Fruit fly (Drosophila melanogaster) whole organism, pupa: ENCODE results near the gene Gbs-70E.

Experiments used
- CG10348 ChIP-seq: fragments of 200-800 bp; sonication (Bioruptor generic); IDR thresholded peaks from 2 replicates; pipeline ENCODE4 v1.3.6; 2022; ENCODE audit warnings: missing biosample characterization, missing genetic modification characterization
- CG12605 ChIP-seq: fragments of 200-800 bp; sonication (Bioruptor generic); IDR thresholded peaks from 2 replicates; pipeline ENCODE4 v1.3.6; 2022; ENCODE audit warnings: missing biosample characterization, missing genetic modification characterization
- CG13204 ChIP-seq: fragments of 200-800 bp; sonication (Bioruptor generic); optimal IDR thresholded peaks from 2 replicates; lab custom pipeline; 2018; ENCODE audit warnings: missing biosample characterization, mild to moderate bottlenecking, missing genetic modification characterization, moderate library complexity
- CG14655 ChIP-seq: fragments of 200-800 bp; sonication (Bioruptor generic); optimal IDR thresholded peaks from 3 replicates; lab custom pipeline; 2017; ENCODE audit warnings: mild to moderate bottlenecking, missing biosample characterization, missing genetic modification reagents, missing genetic modification characterization
- CG15710 ChIP-seq: fragments of 200-800 bp; sonication (Bioruptor generic); optimal IDR thresholded peaks from 2 replicates; lab custom pipeline; 2018; ENCODE audit warnings: missing biosample characterization, mild to moderate bottlenecking, missing genetic modification characterization, moderate library complexity
- CG17806 ChIP-seq: fragments of 200-800 bp; sonication (Bioruptor generic); optimal IDR thresholded peaks from 2 replicates; lab custom pipeline; 2018; ENCODE audit warnings: missing biosample characterization, mild to moderate bottlenecking, missing genetic modification characterization, moderate library complexity
- CG32121 ChIP-seq: fragments of 200-800 bp; sonication (Bioruptor generic); IDR thresholded peaks from 2 replicates; pipeline ENCODE4 v1.3.6; 2022; ENCODE audit warnings: missing biosample characterization, missing genetic modification characterization
- CG34367 ChIP-seq: fragments of 200-800 bp; sonication (Bioruptor generic); optimal IDR thresholded peaks from 2 replicates; lab custom pipeline; 2018; ENCODE audit warnings: missing biosample characterization, mild to moderate bottlenecking, missing genetic modification characterization
- CG4496 ChIP-seq: fragments of 200-800 bp; sonication (Bioruptor generic); IDR thresholded peaks from 3 replicates; pipeline ENCODE4 v1.3.6; 2022; ENCODE audit warnings: missing biosample characterization, missing genetic modification characterization
- CG8159 ChIP-seq: fragments of 200-800 bp; sonication (Bioruptor generic); optimal IDR thresholded peaks from 3 replicates; lab custom pipeline; 2018; ENCODE audit warnings: missing biosample characterization, mild to moderate bottlenecking, missing genetic modification characterization, moderate library complexity
- CG8301 ChIP-seq: fragments of 200-800 bp; sonication (Bioruptor generic); optimal IDR thresholded peaks from 2 replicates; lab custom pipeline; 2018; ENCODE audit warnings: missing biosample characterization, mild to moderate bottlenecking, missing genetic modification characterization
- CG9948 ChIP-seq: fragments of 200-800 bp; sonication (Bioruptor generic); optimal IDR thresholded peaks from 2 replicates; lab custom pipeline; 2018; ENCODE audit warnings: missing biosample characterization, mild to moderate bottlenecking, missing genetic modification characterization, moderate library complexity
- D1 ChIP-seq: fragments of 200-800 bp; sonication (Bioruptor generic); optimal IDR thresholded peaks from 2 replicates; lab custom pipeline; 2018; ENCODE audit warnings: missing biosample characterization, mild to moderate bottlenecking, missing genetic modification characterization, moderate library complexity
- EcR ChIP-seq: fragments of 200-800 bp; sonication (Bioruptor generic); optimal IDR thresholded peaks from 3 replicates; lab custom pipeline; 2019; ENCODE audit warnings: missing biosample characterization, missing genetic modification characterization, mild to moderate bottlenecking, moderate library complexity, missing genetic modification reagents
- Ets98B ChIP-seq: fragments of 200-800 bp; sonication (Bioruptor generic); IDR thresholded peaks from 2 replicates; pipeline ENCODE4 v1.3.6; 2022; ENCODE audit warnings: missing biosample characterization, missing genetic modification characterization
- Pif1A ChIP-seq: fragments of 200-800 bp; sonication (Bioruptor generic); optimal IDR thresholded peaks from 3 replicates; lab custom pipeline; 2016; ENCODE audit warnings: missing biosample characterization, missing genetic modification characterization
- Pif1B ChIP-seq: fragments of 200-800 bp; sonication (Bioruptor generic); optimal IDR thresholded peaks from 3 replicates; lab custom pipeline; 2016; ENCODE audit warnings: missing biosample characterization, missing genetic modification characterization
- Snoo ChIP-seq: fragments of 200-800 bp; sonication (Bioruptor generic); optimal IDR thresholded peaks from 3 replicates; lab custom pipeline; 2017; ENCODE audit warnings: missing biosample characterization, mild to moderate bottlenecking, missing genetic modification characterization, inconsistent platforms
- fd96Ca ChIP-seq: fragments of 200-800 bp; sonication (Bioruptor generic); IDR thresholded peaks from 3 replicates; pipeline ENCODE4 v1.3.6; 2022; ENCODE audit warnings: missing biosample characterization, missing genetic modification characterization
- gl ChIP-seq: fragments of 200-800 bp; sonication (Bioruptor generic); optimal IDR thresholded peaks from 2 replicates; lab custom pipeline; 2018; ENCODE audit warnings: missing biosample characterization, mild to moderate bottlenecking, missing genetic modification characterization
- rn ChIP-seq: fragments of 200-800 bp; sonication (Bioruptor generic); IDR thresholded peaks from 2 replicates; pipeline ENCODE4 v1.3.6; 2022; ENCODE audit warnings: missing biosample characterization, missing genetic modification characterization

Gbs-70E gene

dm6 chr3L:14544987-14545943, 5.5 kb downstream of the Gbs-70E start:
- TF ChIP-seq CG17806 (tag; lab: Kevin White, UChicago) (peak; percentile 25), CG9948 (tag; lab: Kevin White, UChicago) (peak; percentile 44), Ets98B (GFP tag; lab: Robert Waterston, UW) (no peak), CG13204 (GFP tag; lab: Kevin White, UChicago) (no peak), Pif1B (GFP tag; lab: Kevin White, UChicago) (no peak), D1 (tag; lab: Kevin White, UChicago) (peak; percentile 64), CG34367 (tag; lab: Kevin White, UChicago) (no peak), gl (tag; lab: Kevin White, UChicago) (no peak), CG15710 (peak; percentile 31), Pif1A (GFP tag; lab: Kevin White, UChicago) (peak; percentile 40), Snoo (tag; lab: Kevin White, UChicago) (peak; percentile 38), CG4496 (GFP tag; lab: Robert Waterston, UW) (no peak), CG8301 (peak; percentile 22), CG10348 (GFP tag; lab: Robert Waterston, UW) (no peak), EcR (GFP tag; lab: Kevin White, UChicago) (no peak), fd96Ca (no peak), CG8159 (tag; lab: Kevin White, UChicago) (peak; percentile 49), CG14655 (GFP tag; lab: Kevin White, UChicago) (peak; percentile 62), CG32121 (GFP tag; lab: Robert Waterston, UW) (no peak), CG12605 (GFP tag; lab: Robert Waterston, UW) (no peak), rn (GFP tag; lab: Robert Waterston, UW) (no peak)

DNA sequence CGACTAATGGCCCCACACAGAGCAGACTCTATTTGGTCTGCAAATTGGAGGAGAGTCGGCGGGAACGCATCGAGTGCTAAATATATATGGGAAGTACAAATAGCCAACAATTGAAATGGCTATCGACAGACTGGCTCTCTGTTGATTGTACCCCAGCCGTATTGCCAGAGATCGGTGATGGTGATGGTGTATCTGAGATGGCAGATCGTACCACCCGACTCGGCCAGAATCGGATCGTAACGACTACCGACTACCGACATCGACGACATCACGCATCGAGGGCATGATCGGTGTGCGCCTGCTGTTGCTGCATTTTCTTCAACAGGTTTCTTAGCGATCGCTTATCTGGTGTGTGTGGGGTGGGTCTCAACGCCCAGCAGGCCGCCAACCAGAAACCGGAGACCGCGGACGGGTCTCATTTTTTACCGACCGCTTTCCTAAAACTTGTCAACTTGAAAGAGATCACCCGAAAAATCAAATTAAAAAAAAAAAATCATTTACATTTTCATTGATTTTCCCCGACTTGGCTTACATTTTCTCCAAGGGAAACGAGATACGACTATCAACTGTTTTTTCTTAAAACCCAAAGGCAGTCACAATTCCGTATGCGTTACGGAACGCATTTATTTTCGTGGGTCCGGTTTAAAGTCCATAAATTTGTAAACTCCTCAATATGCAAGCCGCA, 6.7 kb downstream of the Gbs-70E start:
- TF ChIP-seq Pif1A (GFP tag; lab: Kevin White, UChicago) (peak; percentile 70), CG14655 (GFP tag; lab: Kevin White, UChicago) (peak; percentile 75), CG8301 (peak; percentile 45), fd96Ca (no peak), EcR (GFP tag; lab: Kevin White, UChicago) (peak; percentile 21), gl (tag; lab: Kevin White, UChicago) (peak; percentile 86), CG10348 (GFP tag; lab: Robert Waterston, UW) (no peak), Pif1B (GFP tag; lab: Kevin White, UChicago) (peak; percentile 45), rn (GFP tag; lab: Robert Waterston, UW) (0 out of 2 replicates have a peak, but pooled peaks have one; percentile 25), CG8159 (tag; lab: Kevin White, UChicago) (peak; percentile 69), CG32121 (GFP tag; lab: Robert Waterston, UW) (peak; percentile 67), CG13204 (GFP tag; lab: Kevin White, UChicago) (peak; percentile 61), CG15710 (peak; percentile 64), CG9948 (tag; lab: Kevin White, UChicago) (peak; percentile 31), Ets98B (GFP tag; lab: Robert Waterston, UW) (peak; percentile 70), Snoo (tag; lab: Kevin White, UChicago) (no peak), CG12605 (GFP tag; lab: Robert Waterston, UW) (peak; percentile 12; the same call in 1 of the 2 replicates), CG17806 (tag; lab: Kevin White, UChicago) (peak; percentile 59), D1 (tag; lab: Kevin White, UChicago) (no peak), CG4496 (GFP tag; lab: Robert Waterston, UW) (peak; percentile 85; the same call in 2 of the 3 replicates), CG34367 (tag; lab: Kevin White, UChicago) (peak; percentile 68)

- TF ChIP-seq CG9948 (tag; lab: Kevin White, UChicago) = no peak
- peak; percentile 6; the same call in 1 of the 2 replicates for TF ChIP-seq Ets98B (GFP tag; lab: Robert Waterston, UW)
- TF ChIP-seq rn (GFP tag; lab: Robert Waterston, UW) = no peak
- TF ChIP-seq CG12605 (GFP tag; lab: Robert Waterston, UW) = 0 out of 2 replicates have a peak, but pooled peaks have one; percentile 8
- TF ChIP-seq CG4496 (GFP tag; lab: Robert Waterston, UW) = peak; percentile 42; the same call in 1 of the 3 replicates
- no peak for TF ChIP-seq CG8301
- no peak for TF ChIP-seq CG17806 (tag; lab: Kevin White, UChicago)
- no peak for TF ChIP-seq CG32121 (GFP tag; lab: Robert Waterston, UW)
- TF ChIP-seq EcR (GFP tag; lab: Kevin White, UChicago) = peak; percentile 32
- peak; percentile 89 for TF ChIP-seq D1 (tag; lab: Kevin White, UChicago)
Observed at dm6 chr3L:14537435-14537991, 13.3 kb downstream of the Gbs-70E start, which contains the start of gene Mpcp2. Gene Mpcp2 (plus strand): TSS chr3L:14537651.

dm6 chr3L:14536042-14536684, 14.6 kb downstream of the Gbs-70E start, which contains the start of the genes bbg and CG43246:
Gene bbg (minus strand): TSS chr3L:14536276.
Gene CG43246 (plus strand): TSS chr3L:14536634.
- peak; percentile 18; the same call in 1 of the 2 replicates for TF ChIP-seq CG32121 (GFP tag; lab: Robert Waterston, UW)
- TF ChIP-seq Ets98B (GFP tag; lab: Robert Waterston, UW) = peak; percentile 46; the same call in 1 of the 2 replicates
- peak; percentile 64; the same call in 1 of the 3 replicates for TF ChIP-seq CG4496 (GFP tag; lab: Robert Waterston, UW)
- peak; percentile 3 for TF ChIP-seq EcR (GFP tag; lab: Kevin White, UChicago)
- no peak for TF ChIP-seq CG13204 (GFP tag; lab: Kevin White, UChicago)
- TF ChIP-seq gl (tag; lab: Kevin White, UChicago) = no peak
